Fruit fly (Drosophila melanogaster) whole organism, wandering third instar larva: ENCODE data around the gene CG17738.

Source experiments
- Hr83 ChIP-seq: fragments of 200-300 bp; sonication (Bioruptor generic); optimal IDR thresholded peaks from 2 replicates; lab custom pipeline; 2016; ENCODE audit warnings: missing biosample characterization, mild to moderate bottlenecking, missing genetic modification characterization, moderate library complexity; ENCODE audit not compliant: poor library complexity, severe bottlenecking
- Myc ChIP-seq: fragments of >200 bp; optimal IDR thresholded peaks from 2 replicates; lab custom pipeline; 2017
- Sp1 ChIP-seq: fragments of 200-800 bp; sonication (Bioruptor generic); optimal IDR thresholded peaks from 3 replicates; lab custom pipeline; 2019; ENCODE audit warnings: missing biosample characterization, mild to moderate bottlenecking, missing genetic modification characterization, moderate library complexity
- ey ChIP-seq: fragments of 200-800 bp; sonication (Bioruptor generic); optimal IDR thresholded peaks from 2 replicates; lab custom pipeline; 2016; ENCODE audit warnings: missing biosample characterization, missing genetic modification characterization
- foxo ChIP-seq, 2 experiments: fragments of 200-800 bp; sonication (Bioruptor generic); optimal IDR thresholded peaks; 2 replicates in 1 of 2; 3 replicates in 1 of 2; lab custom pipeline; 2016 to 2017; ENCODE audit warnings: missing biosample characterization in 2 of 2, missing genetic modification characterization in 2 of 2
- h ChIP-seq: fragments of 200-800 bp; sonication (Bioruptor generic); optimal IDR thresholded peaks from 3 replicates; lab custom pipeline; 2016; ENCODE audit warnings: missing biosample characterization, mild to moderate bottlenecking, missing genetic modification characterization
- psq ChIP-seq: fragments of 200-800 bp; sonication (Bioruptor generic); optimal IDR thresholded peaks from 3 replicates; lab custom pipeline; 2017; ENCODE audit warnings: missing biosample characterization, mild to moderate bottlenecking, missing genetic modification characterization, moderate library complexity

DNA sequence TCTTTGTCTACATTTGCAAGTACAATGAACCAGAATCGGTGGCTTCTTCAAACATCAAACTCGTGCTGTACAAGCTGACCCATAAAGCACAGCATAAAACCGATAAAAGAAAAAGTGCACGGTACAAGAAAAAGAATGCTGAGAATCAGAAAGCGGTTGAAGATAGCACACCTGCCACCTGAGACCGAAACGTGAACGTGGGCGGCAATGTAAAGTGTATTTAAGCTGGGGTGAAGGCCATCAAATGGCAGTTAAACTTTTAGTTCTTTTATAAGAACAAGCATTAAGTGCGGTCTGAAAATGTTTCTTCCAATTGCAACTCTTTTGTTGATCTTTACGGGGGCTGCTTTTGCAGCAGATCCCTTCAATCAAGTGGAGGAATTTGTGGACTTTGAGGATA is 40.4 kb downstream of the CG17738 start, which contains the start of gene CG4066:
- no peak for TF ChIP-seq ey (GFP tag; lab: Kevin White, UChicago)
- TF ChIP-seq Sp1 (GFP tag; lab: Kevin White, UChicago): no peak
- no peak for TF ChIP-seq Myc (lab: Kevin White, UChicago)
- no peak for TF ChIP-seq psq (GFP tag; lab: Kevin White, UChicago)
- no peak for TF ChIP-seq h
- TF ChIP-seq Hr83 (GFP tag; lab: Kevin White, UChicago): no peak
- no peak for TF ChIP-seq foxo (GFP tag; optimal IDR thresholded peaks at IDR 0.05; lab: Kevin White, UChicago)
